Fruit fly (Drosophila melanogaster): ENCODE results near the gene Lrp4.

DNA sequence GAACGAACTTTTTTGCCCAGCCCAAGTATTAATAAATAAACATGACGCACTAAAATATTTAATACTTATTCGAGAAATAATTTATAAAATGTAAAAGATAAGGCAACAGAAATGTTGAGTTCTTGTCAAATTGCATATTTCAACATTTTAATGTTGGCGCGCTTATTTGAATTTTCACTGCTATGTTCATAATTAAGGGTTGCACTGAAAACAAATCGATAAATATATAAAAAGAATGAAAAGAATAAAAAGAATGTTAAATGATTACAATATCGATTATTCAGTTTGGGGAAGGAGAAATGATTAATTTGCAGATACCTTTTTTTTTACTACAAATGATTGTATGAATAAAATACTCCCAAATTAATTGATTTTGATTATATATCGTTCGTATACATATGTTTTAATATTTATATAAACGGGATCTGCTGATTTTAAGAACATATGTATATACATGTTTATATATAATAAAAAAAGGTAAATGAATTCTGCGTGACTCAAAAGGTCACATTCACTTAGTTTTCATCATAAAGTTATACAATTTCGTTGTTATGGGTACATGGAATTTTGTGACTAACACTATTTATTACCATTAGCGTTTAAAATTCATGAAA lies 43.8 kb upstream of the Lrp4 start:
- TF ChIP-seq CG8478 (optimal IDR thresholded peaks at IDR 0.05) (no peak), CTCF (optimal IDR thresholded peaks at IDR 0.05) (no peak)
